Worm (Caenorhabditis elegans) whole organism, L1 larva: ENCODE measurements around the gene fut-1.

Experiments used
- C16A3.4 ChIP-seq: fragments of 150-350 bp; optimal IDR thresholded peaks from 2 replicates; lab custom pipeline; 2014; ENCODE audit warnings: missing biosample characterization, missing genetic modification characterization
- ceh-63 ChIP-seq: fragments of 200-800 bp; sonication (Bioruptor generic); optimal IDR thresholded peaks from 2 replicates; lab custom pipeline; 2018; ENCODE audit warnings: mild to moderate bottlenecking, missing genetic modification characterization, missing compliant biosample characterization
- ceh-82 ChIP-seq, 3 experiments: fragments of 150-350 bp in 1 of 3; sonication (generic microtip) in 2 of 3; optimal IDR thresholded peaks; 2 replicates each; lab custom pipeline; 2014 to 2017; ENCODE audit warnings: missing biosample characterization in 3 of 3, missing genetic modification characterization in 3 of 3
- grh-1 ChIP-seq: fragments of 200-800 bp; sonication (Bioruptor generic); IDR thresholded peaks from 2 replicates; pipeline ENCODE4 v1.3.6; 2022; ENCODE audit warnings: missing genetic modification reagents, missing genetic modification characterization, missing compliant biosample characterization
- nhr-12 ChIP-seq: sonication (generic microtip); optimal IDR thresholded peaks from 2 replicates; lab custom pipeline; 2017; ENCODE audit warnings: missing biosample characterization, missing genetic modification characterization
- nhr-77 ChIP-seq: fragments of 150-350 bp; optimal IDR thresholded peaks from 2 replicates; lab custom pipeline; 2014; ENCODE audit warnings: missing biosample characterization, missing genetic modification characterization
- pqm-1 ChIP-seq: sonication (generic microtip); optimal IDR thresholded peaks from 3 replicates; lab custom pipeline; 2017; ENCODE audit warnings: missing biosample characterization, missing genetic modification characterization
- skn-1 ChIP-seq: fragments of 150-350 bp; optimal IDR thresholded peaks from 2 replicates; lab custom pipeline; 2014; ENCODE audit warnings: missing biosample characterization, missing genetic modification characterization
- snu-23 ChIP-seq: sonication (generic microtip); optimal IDR thresholded peaks from 2 replicates; lab custom pipeline; 2016; ENCODE audit warnings: missing genetic modification characterization, missing compliant biosample characterization
- unc-62 ChIP-seq: fragments of 150-350 bp; optimal IDR thresholded peaks from 2 replicates; lab custom pipeline; 2014; ENCODE audit warnings: missing biosample characterization, missing genetic modification reagents, missing genetic modification characterization
- zag-1 ChIP-seq: fragments of 150-350 bp; optimal IDR thresholded peaks from 2 replicates; lab custom pipeline; 2014; ENCODE audit warnings: missing biosample characterization, missing genetic modification characterization
- ztf-11 ChIP-seq, 2 experiments: sonication (generic microtip); optimal IDR thresholded peaks; 2 replicates each; lab custom pipeline; 2016 to 2017; ENCODE audit warnings: missing genetic modification characterization in 2 of 2, missing biosample characterization in 1 of 2, missing compliant biosample characterization in 1 of 2

DNA sequence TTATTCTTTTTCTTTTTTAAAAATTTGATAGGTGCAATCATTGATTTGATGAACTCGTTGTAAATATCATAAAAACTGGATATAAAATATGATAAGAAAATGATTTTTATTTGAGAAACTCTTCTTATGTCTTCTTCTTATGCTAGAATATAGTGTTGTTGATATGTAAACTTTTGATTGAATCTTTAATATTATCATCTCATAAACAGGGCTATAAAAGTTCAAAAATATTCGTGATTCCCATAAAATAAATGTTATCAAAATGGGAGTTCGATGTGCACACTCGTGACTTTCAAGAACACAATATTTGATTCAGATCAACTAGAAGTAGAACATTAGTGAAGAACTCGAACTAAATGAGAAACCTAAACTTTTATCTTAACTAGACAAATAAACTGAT, 20.4 kb downstream of the fut-1 start:
- no peak for TF ChIP-seq grh-1 (GFP tag; lab: Robert Waterston, UW)
- no peak for TF ChIP-seq skn-1 (tag; lab: Kevin White, UChicago)
- TF ChIP-seq ceh-82 (tag; optimal IDR thresholded peaks at IDR 0.05; lab: Kevin White, UChicago), result no peak
- no peak for TF ChIP-seq unc-62 (GFP tag; lab: Kevin White, UChicago)
- TF ChIP-seq nhr-12 (tag; lab: Kevin White, UChicago), result no peak
- TF ChIP-seq ceh-63 (GFP tag; lab: Kevin White, UChicago), result no peak
- no peak for TF ChIP-seq ztf-11 (tag; optimal IDR thresholded peaks at IDR 0.05; lab: Kevin White, UChicago)
- no peak for TF ChIP-seq pqm-1
- TF ChIP-seq snu-23 (GFP tag; lab: Kevin White, UChicago), result no peak
- no peak for TF ChIP-seq nhr-77 (tag; lab: Kevin White, UChicago)
- no peak for TF ChIP-seq zag-1
- TF ChIP-seq C16A3.4 (tag; lab: Kevin White, UChicago), result no peak
